Worm (Caenorhabditis elegans) whole organism, L4 larva: ENCODE results near the gene lact-7.

Experiments used
- F10B5.3 ChIP-seq: sonication (generic microtip); optimal IDR thresholded peaks from 2 replicates; lab custom pipeline; 2016; ENCODE audit warnings: mild to moderate bottlenecking, missing genetic modification characterization, missing compliant biosample characterization
- F26F4.8 ChIP-seq: fragments of 200-800 bp; sonication (Bioruptor generic); conservative IDR thresholded peaks from 2 replicates; pipeline ENCODE4 v1.3.6; 2022; ENCODE audit warnings: missing genetic modification characterization, missing compliant biosample characterization
- F37D6.2 ChIP-seq: sonication (generic microtip); optimal IDR thresholded peaks from 2 replicates; lab custom pipeline; 2016; ENCODE audit warnings: mild to moderate bottlenecking, missing genetic modification characterization, missing compliant biosample characterization
- F44E2.7 ChIP-seq: fragments of 200-800 bp; sonication (Bioruptor generic); IDR thresholded peaks from 2 replicates; pipeline ENCODE4 v2.1.2; 2022; ENCODE audit warnings: missing genetic modification characterization, missing compliant biosample characterization
- F49E8.2 ChIP-seq: sonication (generic microtip); optimal IDR thresholded peaks from 2 replicates; lab custom pipeline; 2016; ENCODE audit warnings: missing compliant biosample characterization, mild to moderate bottlenecking, missing genetic modification characterization, borderline replicate concordance
- R02D3.7 ChIP-seq: fragments of 150-350 bp; sonication (generic microtip); optimal IDR thresholded peaks from 3 replicates; lab custom pipeline; 2014; ENCODE audit warnings: missing biosample characterization, missing genetic modification characterization
- T26A8.4 ChIP-seq: fragments of 200-800 bp; sonication (Bioruptor generic); IDR thresholded peaks from 2 replicates; pipeline ENCODE4 v1.3.6; 2022; ENCODE audit warnings: missing genetic modification characterization, missing compliant biosample characterization
- Y105C5A.15 ChIP-seq: fragments of 200-800 bp; sonication (Bioruptor generic); IDR thresholded peaks from 2 replicates; pipeline ENCODE4 v1.3.6; 2022; ENCODE audit warnings: missing genetic modification characterization, missing compliant biosample characterization
- Y5F2A.4 ChIP-seq: fragments of 200-800 bp; sonication (Bioruptor generic); optimal IDR thresholded peaks from 2 replicates; lab custom pipeline; 2018; ENCODE audit warnings: mild to moderate bottlenecking, missing genetic modification characterization, missing compliant biosample characterization
- ZK337.2 ChIP-seq: fragments of 200-800 bp; sonication (Bioruptor generic); IDR thresholded peaks from 2 replicates; pipeline ENCODE4 v1.3.6; 2022; ENCODE audit warnings: missing genetic modification reagents, missing genetic modification characterization, missing compliant biosample characterization
- aha-1 ChIP-seq: fragments of 150-350 bp; peaks from one replicate; lab custom pipeline; 2014; ENCODE audit warnings: missing biosample characterization, missing genetic modification characterization
- attf-4 ChIP-seq: sonication (generic microtip); optimal IDR thresholded peaks from 3 replicates; lab custom pipeline; 2017; ENCODE audit warnings: missing biosample characterization, missing genetic modification characterization
- ceh-32 ChIP-seq: sonication (generic microtip); optimal IDR thresholded peaks from 2 replicates; lab custom pipeline; 2016; ENCODE audit warnings: mild to moderate bottlenecking, missing genetic modification characterization, missing compliant biosample characterization; ENCODE audit not compliant: poor library complexity
- ceh-44 ChIP-seq: fragments of 200-800 bp; sonication (Bioruptor generic); IDR thresholded peaks from 2 replicates; pipeline ENCODE4 v1.3.6; 2022; ENCODE audit warnings: missing genetic modification reagents, missing genetic modification characterization, missing compliant biosample characterization
- ceh-62 ChIP-seq: sonication (generic microtip); optimal IDR thresholded peaks from 2 replicates; lab custom pipeline; 2017; ENCODE audit warnings: missing biosample characterization, missing genetic modification characterization
- ces-1 ChIP-seq: fragments of 150-350 bp; sonication (generic microtip); optimal IDR thresholded peaks from 4 replicates; lab custom pipeline; 2014; ENCODE audit warnings: missing biosample characterization, missing genetic modification reagents, missing genetic modification characterization
- cey-2 ChIP-seq: sonication (generic microtip); optimal IDR thresholded peaks from 3 replicates; lab custom pipeline; 2017; ENCODE audit warnings: missing genetic modification characterization, mild to moderate bottlenecking, missing compliant biosample characterization, antibody characterized with exemption, borderline replicate concordance; ENCODE audit not compliant: insufficient read depth
- ctbp-1 ChIP-seq: fragments of 200-800 bp; sonication (Bioruptor generic); IDR thresholded peaks from 2 replicates; pipeline ENCODE4 v1.3.6; 2022; ENCODE audit warnings: missing genetic modification reagents, missing genetic modification characterization, missing compliant biosample characterization
- daf-12 ChIP-seq: fragments of 150-350 bp; optimal IDR thresholded peaks from 2 replicates; lab custom pipeline; 2014; ENCODE audit warnings: missing biosample characterization, missing genetic modification reagents, missing genetic modification characterization
- daf-8 ChIP-seq: fragments of 200-800 bp; sonication (Bioruptor generic); IDR thresholded peaks from 2 replicates; pipeline ENCODE4 v1.3.6; 2022; ENCODE audit warnings: missing genetic modification characterization, missing compliant biosample characterization
- dmd-8 ChIP-seq: fragments of 200-800 bp; sonication (Bioruptor generic); IDR thresholded peaks from 2 replicates; pipeline ENCODE4 v1.3.6; 2022; ENCODE audit warnings: missing genetic modification characterization, missing compliant biosample characterization
- fkh-10 ChIP-seq: fragments of 150-350 bp; optimal IDR thresholded peaks from 2 replicates; lab custom pipeline; 2014; ENCODE audit warnings: missing biosample characterization, missing genetic modification reagents, missing genetic modification characterization
- gei-8 ChIP-seq: fragments of 200-800 bp; sonication (Bioruptor generic); optimal IDR thresholded peaks from 2 replicates; lab custom pipeline; 2018; ENCODE audit warnings: mild to moderate bottlenecking, missing genetic modification characterization, missing compliant biosample characterization
- hlh-30 ChIP-seq: sonication (generic microtip); optimal IDR thresholded peaks from 2 replicates; lab custom pipeline; 2017; ENCODE audit warnings: antibody characterized with exemption, mild to moderate bottlenecking, missing genetic modification characterization, missing compliant biosample characterization; ENCODE audit not compliant: insufficient read depth
- lin-38 ChIP-seq: fragments of 200-800 bp; sonication (Bioruptor generic); IDR thresholded peaks from 2 replicates; pipeline ENCODE4 v1.3.6; 2022; ENCODE audit warnings: missing genetic modification reagents, missing genetic modification characterization, missing compliant biosample characterization
- lir-3 ChIP-seq: sonication (generic microtip); optimal IDR thresholded peaks from 2 replicates; lab custom pipeline; 2016; ENCODE audit warnings: mild to moderate bottlenecking, missing genetic modification characterization, missing compliant biosample characterization
- madf-5 ChIP-seq, 2 experiments: fragments of 200-800 bp; sonication (Bioruptor generic); IDR thresholded peaks; 2 replicates each; pipeline ENCODE4 v1.3.6; 2022; ENCODE audit warnings: missing compliant biosample characterization in 2 of 2, missing genetic modification characterization in 2 of 2
- madf-9 ChIP-seq: fragments of 200-800 bp; sonication (Bioruptor generic); conservative IDR thresholded peaks from 2 replicates; pipeline ENCODE4 v1.3.6; 2022; ENCODE audit warnings: missing genetic modification reagents, missing genetic modification characterization, missing compliant biosample characterization
- mep-1 ChIP-seq: fragments of 150-350 bp; sonication (generic microtip); optimal IDR thresholded peaks from 3 replicates; lab custom pipeline; 2014; ENCODE audit warnings: missing biosample characterization, missing genetic modification characterization
- mes-2 ChIP-seq: sonication (generic microtip); optimal IDR thresholded peaks from 2 replicates; lab custom pipeline; 2016; ENCODE audit warnings: missing genotype, mild to moderate bottlenecking, missing genetic modification characterization, missing compliant biosample characterization; ENCODE audit not compliant: poor library complexity, severe bottlenecking
- mxl-2 ChIP-seq: fragments of 200-800 bp; sonication (Bioruptor generic); conservative IDR thresholded peaks from 2 replicates; pipeline ENCODE4 v1.3.6; 2022; ENCODE audit warnings: missing genetic modification reagents, missing genetic modification characterization, missing compliant biosample characterization
- nhr-10 ChIP-seq: fragments of 150-350 bp; optimal IDR thresholded peaks from 2 replicates; lab custom pipeline; 2014; ENCODE audit warnings: missing biosample characterization, missing genetic modification characterization
- nhr-102 ChIP-seq: sonication (generic microtip); optimal IDR thresholded peaks from 2 replicates; lab custom pipeline; 2016; ENCODE audit warnings: mild to moderate bottlenecking, missing genetic modification characterization, moderate library complexity, missing compliant biosample characterization
- nhr-11 ChIP-seq: fragments of 150-350 bp; optimal IDR thresholded peaks from 2 replicates; lab custom pipeline; 2014; ENCODE audit warnings: missing biosample characterization, missing genetic modification characterization
- nhr-111 ChIP-seq: fragments of 200-800 bp; sonication (Bioruptor generic); optimal IDR thresholded peaks from 2 replicates; lab custom pipeline; 2018; ENCODE audit warnings: mild to moderate bottlenecking, missing genetic modification characterization, missing compliant biosample characterization
- nhr-237 ChIP-seq: sonication (generic microtip); optimal IDR thresholded peaks from 2 replicates; lab custom pipeline; 2017; ENCODE audit warnings: missing biosample characterization, missing genetic modification characterization
- nhr-25 ChIP-seq: sonication (generic microtip); optimal IDR thresholded peaks from 2 replicates; lab custom pipeline; 2017; ENCODE audit warnings: missing genetic modification characterization, mild to moderate bottlenecking, missing compliant biosample characterization, antibody characterized with exemption, moderate library complexity, borderline replicate concordance; ENCODE audit not compliant: insufficient read depth
- nhr-41 ChIP-seq: fragments of 200-800 bp; sonication (Bioruptor generic); IDR thresholded peaks from 2 replicates; pipeline ENCODE4 v1.3.6; 2022; ENCODE audit warnings: missing genetic modification reagents, missing genetic modification characterization, missing compliant biosample characterization
- nhr-77 ChIP-seq: fragments of 150-350 bp; optimal IDR thresholded peaks from 2 replicates; lab custom pipeline; 2014; ENCODE audit warnings: missing biosample characterization, missing genetic modification characterization
- php-3 ChIP-seq: fragments of 200-800 bp; sonication (Bioruptor generic); IDR thresholded peaks from 2 replicates; pipeline ENCODE4 v1.3.6; 2022; ENCODE audit warnings: missing genetic modification reagents, missing genetic modification characterization, missing compliant biosample characterization
- pqm-1 ChIP-seq: sonication (generic microtip); optimal IDR thresholded peaks from 2 replicates; lab custom pipeline; 2017; ENCODE audit warnings: missing biosample characterization, missing genetic modification characterization
- set-16 ChIP-seq: fragments of 200-800 bp; sonication (Bioruptor generic); IDR thresholded peaks from 2 replicates; pipeline ENCODE4 v1.3.6; 2022; ENCODE audit warnings: missing genetic modification reagents, missing genetic modification characterization, missing compliant biosample characterization
- spr-1 ChIP-seq: sonication (generic microtip); optimal IDR thresholded peaks from 2 replicates; lab custom pipeline; 2016; ENCODE audit warnings: mild to moderate bottlenecking, missing genetic modification characterization, missing compliant biosample characterization
- tag-97 ChIP-seq: fragments of 200-800 bp; sonication (Bioruptor generic); IDR thresholded peaks from 2 replicates; pipeline ENCODE4 v1.3.6; 2022; ENCODE audit warnings: missing genetic modification characterization, missing compliant biosample characterization
- tra-1 ChIP-seq: fragments of 200-800 bp; sonication (Bioruptor generic); IDR thresholded peaks from 2 replicates; pipeline ENCODE4 v1.3.6; 2022; ENCODE audit warnings: missing genetic modification reagents, missing genetic modification characterization, missing compliant biosample characterization
- unc-130 ChIP-seq: sonication (generic microtip); optimal IDR thresholded peaks from 2 replicates; lab custom pipeline; 2016; ENCODE audit warnings: missing genetic modification reagents, missing genetic modification characterization, missing compliant biosample characterization
- unc-39 ChIP-seq: sonication (generic microtip); optimal IDR thresholded peaks from 2 replicates; lab custom pipeline; 2017; ENCODE audit warnings: missing biosample characterization, missing genetic modification characterization
- vab-7 ChIP-seq: fragments of 200-800 bp; sonication (Bioruptor generic); IDR thresholded peaks from 2 replicates; pipeline ENCODE4 v1.3.6; 2022; ENCODE audit warnings: missing genetic modification reagents, missing genetic modification characterization, missing compliant biosample characterization
- zfp-3 ChIP-seq: fragments of 200-800 bp; sonication (Bioruptor generic); conservative IDR thresholded peaks from 2 replicates; pipeline ENCODE4 v1.3.6; 2022; ENCODE audit warnings: missing genetic modification reagents, missing genetic modification characterization, missing compliant biosample characterization
- zip-2 ChIP-seq: fragments of 150-350 bp; optimal IDR thresholded peaks from 2 replicates; lab custom pipeline; 2014; ENCODE audit warnings: missing biosample characterization, missing genetic modification characterization
- ztf-11 ChIP-seq: fragments of 150-350 bp; optimal IDR thresholded peaks from 2 replicates; lab custom pipeline; 2014; ENCODE audit warnings: missing biosample characterization, missing genetic modification characterization

The lact-7 gene

ce11 chrX:11757666-11758065, 1.2 kb upstream of the lact-7 start (continued):
- TF ChIP-seq ZK337.2 (peak; percentile 85), ceh-62 (tag; lab: Kevin White, UChicago) (no peak), cey-2 (tag; lab: Kevin White, UChicago) (no peak), lir-3 (tag; lab: Kevin White, UChicago) (peak; percentile 68), Y5F2A.4 (GFP tag; lab: Kevin White, UChicago) (peak; percentile 70), set-16 (GFP tag; lab: Robert Waterston, UW) (no peak), nhr-10 (no peak), tag-97 (GFP tag; lab: Robert Waterston, UW) (no peak), unc-39 (tag; lab: Kevin White, UChicago) (no peak), Y105C5A.15 (GFP tag; lab: Robert Waterston, UW) (peak; percentile 79; the same call in 1 of the 2 replicates), unc-130 (GFP tag; lab: Kevin White, UChicago) (peak; percentile 52), nhr-237 (tag; lab: Kevin White, UChicago) (no peak), nhr-25 (tag; lab: Kevin White, UChicago) (no peak), madf-9 (GFP tag; lab: Robert Waterston, UW) (peak; percentile 78), lin-38 (GFP tag; lab: Robert Waterston, UW) (no peak), nhr-102 (tag; lab: Kevin White, UChicago) (no peak), vab-7 (GFP tag; lab: Robert Waterston, UW) (peak; percentile 95), zfp-3 (GFP tag; lab: Robert Waterston, UW) (0 out of 2 replicates have a peak, but pooled peaks have one; percentile 61), nhr-41 (GFP tag; lab: Robert Waterston, UW) (peak; percentile 73; the same call in 1 of the 2 replicates), ctbp-1 (peak; percentile 92), zip-2 (tag; lab: Kevin White, UChicago) (peak; percentile 71), R02D3.7 (tag; lab: Kevin White, UChicago) (no peak), fkh-10 (GFP tag; lab: Kevin White, UChicago) (peak; percentile 57), attf-4 (tag; lab: Kevin White, UChicago) (no peak), dmd-8 (GFP tag; lab: Robert Waterston, UW) (peak; percentile 96), ztf-11 (tag; lab: Kevin White, UChicago) (no peak), ceh-44 (peak; percentile 88), F26F4.8 (GFP tag; lab: Robert Waterston, UW) (peak; percentile 88), nhr-11 (tag; lab: Kevin White, UChicago) (peak; percentile 42), T26A8.4 (GFP tag; lab: Robert Waterston, UW) (no peak; the same call in none of the 2 replicates), ceh-32 (tag; lab: Kevin White, UChicago) (no peak), tra-1 (peak; percentile 92), daf-8 (GFP tag; lab: Robert Waterston, UW) (peak; percentile 79; the same call in 1 of the 2 replicates), daf-12 (no peak), hlh-30 (tag; lab: Kevin White, UChicago) (peak; percentile 81), php-3 (GFP tag; lab: Robert Waterston, UW) (peak; percentile 81; the same call in 1 of the 2 replicates), mes-2 (tag; lab: Kevin White, UChicago) (peak; percentile 86), gei-8 (GFP tag; lab: Kevin White, UChicago) (peak; percentile 88), mxl-2 (GFP tag; lab: Robert Waterston, UW) (no peak; the same call in 1 of the 2 replicates), pqm-1 (tag; lab: Kevin White, UChicago) (no peak), nhr-77 (tag; lab: Kevin White, UChicago) (no peak), nhr-111 (GFP tag; lab: Kevin White, UChicago) (peak; percentile 72), F44E2.7 (GFP tag; lab: Robert Waterston, UW) (0 out of 2 replicates have a peak, but pooled peaks have one; percentile 60), F49E8.2 (tag; lab: Kevin White, UChicago) (no peak), mep-1 (tag; lab: Kevin White, UChicago) (no peak), aha-1 (no peak), F10B5.3 (tag; lab: Kevin White, UChicago) (peak; percentile 52), F37D6.2 (peak; percentile 51), madf-5 (GFP tag; IDR thresholded peaks at IDR 0.05; lab: Robert Waterston, UW) (peak; percentile 79 to 84; a peak in 2 of 4 replicates), spr-1 (tag; lab: Kevin White, UChicago) (peak; percentile 72), ces-1 (GFP tag; lab: Kevin White, UChicago) (peak; percentile 68)
